Fruit fly (Drosophila melanogaster) whole organism, prepupa: Measurements from ENCODE around the gene HHEX.

Experiments
- CG6163 ChIP-seq: fragments of 200-800 bp; sonication (Bioruptor generic); IDR thresholded peaks from 3 replicates; pipeline ENCODE4 v1.3.6; 2022; ENCODE audit warnings: missing biosample characterization, missing genetic modification characterization
- OdsH ChIP-seq: fragments of 200-800 bp; sonication (Bioruptor generic); optimal IDR thresholded peaks from 3 replicates; lab custom pipeline; 2016; ENCODE audit warnings: missing biosample characterization, missing genetic modification characterization
- fkh ChIP-seq: fragments of 200-800 bp; sonication (Bioruptor generic); optimal IDR thresholded peaks from 3 replicates; lab custom pipeline; 2017; ENCODE audit warnings: missing biosample characterization, mild to moderate bottlenecking, missing genetic modification characterization, moderate library complexity

- no peak for TF ChIP-seq OdsH (GFP tag; lab: Kevin White, UChicago)
- TF ChIP-seq CG6163, result no peak; the same call in 2 of the 3 replicates
- no peak for TF ChIP-seq fkh
These were observed 46.7 kb upstream of the HHEX start, which contains the start of the genes slmb and CG5793 for dm6 chr3R:21127352-21127985.
